Worm (Caenorhabditis elegans) whole organism, L4/young adult: Measurements from ENCODE around the gene T01D1.8.

Experiments used
- W03F9.2 ChIP-seq: fragments of 150-350 bp; optimal IDR thresholded peaks from 2 replicates; lab custom pipeline; 2014; ENCODE audit warnings: missing biosample characterization, missing genetic modification characterization
- dao-5 ChIP-seq: sonication (generic microtip); optimal IDR thresholded peaks from 2 replicates; lab custom pipeline; 2016; ENCODE audit warnings: missing genotype, missing genetic modification characterization, moderate library complexity, missing compliant biosample characterization
- him-1 ChIP-seq: sonication (generic microtip); optimal IDR thresholded peaks from 2 replicates; lab custom pipeline; 2016; ENCODE audit warnings: missing genotype, missing genetic modification reagents, missing genetic modification characterization, missing compliant biosample characterization

DNA sequence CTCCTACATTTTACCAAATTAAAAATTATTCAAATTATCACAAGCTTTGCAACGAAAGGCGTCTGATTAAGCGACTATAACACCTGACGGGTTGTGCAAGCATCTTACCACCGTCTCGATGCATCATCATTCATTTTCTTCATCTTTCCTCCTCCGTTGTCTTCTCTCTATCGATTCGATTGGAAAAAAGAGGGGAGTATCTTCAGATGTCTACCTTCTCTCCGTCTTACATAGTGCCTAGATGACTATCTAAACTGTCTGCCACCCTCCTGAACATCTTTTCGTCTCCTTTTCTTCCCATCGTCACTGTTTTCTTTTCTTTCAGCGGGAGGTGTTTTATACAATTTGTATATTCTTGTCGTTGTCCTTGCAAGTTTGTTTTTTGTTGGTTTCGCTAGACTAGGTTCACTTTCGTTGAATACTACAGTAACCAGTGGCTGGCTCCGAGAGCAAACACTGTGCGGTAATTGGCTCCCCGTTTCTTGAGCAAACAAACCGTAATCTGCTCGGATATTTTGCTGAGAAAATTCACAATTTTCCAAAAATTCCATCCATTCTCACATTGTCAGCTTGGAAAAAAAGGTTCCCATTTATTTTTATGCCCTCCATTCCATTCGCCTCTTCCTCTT, 27.1 kb upstream of the T01D1.8 start:
- no peak for TF ChIP-seq dao-5 (tag; lab: Kevin White, UChicago)
- peak; percentile 3 for TF ChIP-seq W03F9.2 (tag; lab: Kevin White, UChicago)
- TF ChIP-seq him-1 (tag; lab: Kevin White, UChicago), result no peak
